Worm (Caenorhabditis elegans) whole organism, midembryonic: Measurements from ENCODE around the gene K01D12.5.

Experiments
- T22C8.4 ChIP-seq: fragments of 200-800 bp; sonication (Bioruptor generic); IDR thresholded peaks from 2 replicates; pipeline ENCODE4 v1.3.6; 2022; ENCODE audit warnings: missing genetic modification characterization, missing compliant biosample characterization
- ref-1 ChIP-seq: fragments of 200-800 bp; sonication (Bioruptor generic); conservative IDR thresholded peaks from 2 replicates; pipeline ENCODE4 v1.3.6; 2022; ENCODE audit warnings: missing genetic modification reagents, missing genetic modification characterization, missing compliant biosample characterization
- ztf-23 ChIP-seq: fragments of 200-800 bp; sonication (Bioruptor generic); IDR thresholded peaks from 2 replicates; pipeline ENCODE4 v1.3.6; 2022; ENCODE audit warnings: missing genetic modification reagents, missing genetic modification characterization, missing compliant biosample characterization
- ztf-29 ChIP-seq: fragments of 200-800 bp; sonication (Bioruptor generic); IDR thresholded peaks from 2 replicates; pipeline ENCODE4 v1.3.6; 2022; ENCODE audit warnings: missing genetic modification reagents, missing genetic modification characterization, missing compliant biosample characterization

- TF ChIP-seq T22C8.4: no peak
- TF ChIP-seq ztf-23 (GFP tag; lab: Robert Waterston, UW): no peak
- no peak for TF ChIP-seq ztf-29 (GFP tag; lab: Robert Waterston, UW)
- no peak for TF ChIP-seq ref-1 (GFP tag; lab: Robert Waterston, UW)
Measured at ce11 chrV:12352445-12352844, 45.2 kb upstream of the K01D12.5 start, which contains the start of gene sqt-3.
